Worm (Caenorhabditis elegans) whole organism, L1 larva: ENCODE measurements around the gene mop-25.2.
A peak's percentile ranks its signal among the peaks of the same experiment; 100 is the strongest.

Source experiments
- aly-2 ChIP-seq: fragments of 150-350 bp; optimal IDR thresholded peaks from 2 replicates; lab custom pipeline; 2014; ENCODE audit warnings: missing biosample characterization, missing genetic modification characterization
- egl-27 ChIP-seq, 2 experiments: fragments of 150-350 bp in 1 of 2; sonication (generic microtip); optimal IDR thresholded peaks; 3 replicates each; lab custom pipeline; 2017 to 2018; ENCODE audit warnings: missing biosample characterization in 2 of 2, missing genetic modification characterization in 2 of 2, missing genetic modification reagents in 2 of 2
- elt-3 ChIP-seq, 6 experiments: fragments of 150-350 bp in 1 of 6; sonication (generic microtip); optimal IDR thresholded peaks; 2 replicates each; lab custom pipeline; 2017 to 2018; ENCODE audit warnings: missing biosample characterization in 6 of 6, missing genetic modification characterization in 6 of 6, inconsistent platforms in 1 of 6
- ets-5 ChIP-seq: fragments of 200-800 bp; sonication (Bioruptor generic); IDR thresholded peaks from 2 replicates; pipeline ENCODE4 v1.3.6; 2022; ENCODE audit warnings: missing genetic modification characterization, missing compliant biosample characterization
- mef-2 ChIP-seq: fragments of 150-350 bp; optimal IDR thresholded peaks from 2 replicates; lab custom pipeline; 2014; ENCODE audit warnings: missing biosample characterization, missing genetic modification characterization
- nhr-76 ChIP-seq: sonication (generic microtip); optimal IDR thresholded peaks from 2 replicates; lab custom pipeline; 2017; ENCODE audit warnings: missing biosample characterization, missing genetic modification characterization
- nhr-90 ChIP-seq: sonication (generic microtip); optimal IDR thresholded peaks from 2 replicates; lab custom pipeline; 2016; ENCODE audit warnings: mild to moderate bottlenecking, missing genetic modification characterization, missing compliant biosample characterization; ENCODE audit not compliant: poor library complexity
- ztf-11 ChIP-seq, 2 experiments: sonication (generic microtip); optimal IDR thresholded peaks; 2 replicates each; lab custom pipeline; 2016 to 2017; ENCODE audit warnings: missing genetic modification characterization in 2 of 2, missing biosample characterization in 1 of 2, missing compliant biosample characterization in 1 of 2
- ztf-4 ChIP-seq: fragments of 150-350 bp; optimal IDR thresholded peaks from 2 replicates; lab custom pipeline; 2014; ENCODE audit warnings: missing biosample characterization, missing genetic modification characterization

DNA sequence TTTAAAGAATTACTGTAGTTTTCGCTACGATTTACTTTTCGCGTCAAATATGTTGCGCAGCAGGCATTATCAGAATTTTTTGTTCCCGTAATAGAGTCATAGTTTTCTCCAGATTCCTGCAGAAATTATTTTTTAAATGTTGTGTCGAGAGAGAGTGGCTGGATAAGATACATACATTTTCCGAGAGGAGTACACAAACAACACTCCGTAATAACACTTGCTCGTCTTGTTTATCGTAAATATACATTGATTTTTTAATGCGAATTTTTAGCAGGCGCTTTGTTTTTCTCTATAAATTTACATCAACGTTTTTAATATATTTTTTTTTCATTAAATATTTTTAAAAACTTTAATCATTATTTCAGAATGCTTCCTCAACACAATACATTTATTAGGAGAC is 34.5 kb downstream of the mop-25.2 start, which contains the start of gene taf-8:
- TF ChIP-seq ztf-11 (tag; optimal IDR thresholded peaks at IDR 0.05; lab: Kevin White, UChicago) (peak in 1 of 2 experiments; percentile 34), nhr-90 (tag; lab: Kevin White, UChicago) (peak; percentile 50), egl-27 (tag; optimal IDR thresholded peaks at IDR 0.05; lab: Kevin White, UChicago) (no peak), elt-3 (tag; optimal IDR thresholded peaks at IDR 0.05; lab: Kevin White, UChicago) (peak in 1 of 6 experiments; percentile 6), aly-2 (peak; percentile 31), nhr-76 (no peak), ztf-4 (no peak), ets-5 (GFP tag; lab: Robert Waterston, UW) (no peak), mef-2 (tag; lab: Kevin White, UChicago) (no peak)
